Fruit fly (Drosophila melanogaster): Measurements from ENCODE around the gene BBS8.

BBS8 gene

dm6 chr2L:441927-442691, 19.4 kb downstream of the BBS8 start (continued):
- no peak for TF ChIP-seq Doc2 (GFP tag; IDR thresholded peaks at IDR 0.05)
- TF ChIP-seq tin (GFP tag; optimal IDR thresholded peaks at IDR 0.05), result peak; percentile 87
- TF ChIP-seq odd (GFP tag; optimal IDR thresholded peaks at IDR 0.05), result peak; percentile 56
- no peak for TF ChIP-seq Ravus (GFP tag; IDR thresholded peaks at IDR 0.05)
- peak; percentile 20 for TF ChIP-seq ftz-f1 (GFP tag; optimal IDR thresholded peaks at IDR 0.05)
- TF ChIP-seq CG2202 (tag; optimal IDR thresholded peaks at IDR 0.05), result peak; percentile 81
- TF ChIP-seq p53 (GFP tag; optimal IDR thresholded peaks at IDR 0.05), result peak; percentile 72
- no peak for TF ChIP-seq grn (GFP tag; optimal IDR thresholded peaks at IDR 0.05)
- peak; percentile 84 for TF ChIP-seq Oli (tag; optimal IDR thresholded peaks at IDR 0.05)
- TF ChIP-seq CG31441 (GFP tag; IDR thresholded peaks at IDR 0.05), result peak; percentile 87
- no peak; the same call in 1 of the 2 replicates for TF ChIP-seq Dip2 (GFP tag; IDR thresholded peaks at IDR 0.05)
- peak; percentile 58 for TF ChIP-seq CG3065 (GFP tag; optimal IDR thresholded peaks at IDR 0.05)
- peak; percentile 80 for TF ChIP-seq CG6813 (GFP tag; optimal IDR thresholded peaks at IDR 0.05)
- no peak for TF ChIP-seq PHDP (tag; optimal IDR thresholded peaks at IDR 0.05)
- peak; percentile 45; the same call in 1 of the 3 replicates for TF ChIP-seq CG2889 (GFP tag; IDR thresholded peaks at IDR 0.05)
- peak; percentile 79 for TF ChIP-seq D19A (tag; optimal IDR thresholded peaks at IDR 0.05)
- peak; percentile 91 for TF ChIP-seq CG10979 (tag; optimal IDR thresholded peaks at IDR 0.05)
- TF ChIP-seq CkIIα-i1 (GFP tag; IDR thresholded peaks at IDR 0.05), result no peak
- TF ChIP-seq CG15601 (tag; optimal IDR thresholded peaks at IDR 0.05), result peak; percentile 83
- no peak for TF ChIP-seq bbx (GFP tag; IDR thresholded peaks at IDR 0.05; ENCODE audit: partially characterized antibody)
- TF ChIP-seq ems (GFP tag; optimal IDR thresholded peaks at IDR 0.05), result peak; percentile 65
- peak; percentile 69 for TF ChIP-seq CG10543 (GFP tag; optimal IDR thresholded peaks at IDR 0.05)
- TF ChIP-seq CG8359 (GFP tag; optimal IDR thresholded peaks at IDR 0.05; ENCODE audit: borderline replicate concordance), result peak; percentile 56
- TF ChIP-seq B-H2 (GFP tag; optimal IDR thresholded peaks at IDR 0.05), result no peak
- peak; percentile 82 for TF ChIP-seq CG7839 (tag; optimal IDR thresholded peaks at IDR 0.05)
- TF ChIP-seq CG2678 (tag; optimal IDR thresholded peaks at IDR 0.05), result no peak
- peak; percentile 25 for TF ChIP-seq CG7987 (GFP tag; optimal IDR thresholded peaks at IDR 0.05)
- no peak for TF ChIP-seq CG7963 (GFP tag; IDR thresholded peaks at IDR 0.05; ENCODE audit: partially characterized antibody)
- TF ChIP-seq crc (GFP tag; optimal IDR thresholded peaks at IDR 0.05), result peak; percentile 57
- TF ChIP-seq sob (GFP tag; IDR thresholded peaks at IDR 0.05), result peak; percentile 56; the same call in 1 of the 2 replicates
- peak; percentile 17 for TF ChIP-seq CG9797 (GFP tag; optimal IDR thresholded peaks at IDR 0.05)
- peak; percentile 75 for TF ChIP-seq NfI (GFP tag; optimal IDR thresholded peaks at IDR 0.05)
- TF ChIP-seq Optix (GFP tag; IDR thresholded peaks at IDR 0.05), result peak; percentile 92
- peak; percentile 79 for TF ChIP-seq CG12942 (GFP tag; optimal IDR thresholded peaks at IDR 0.05)
- TF ChIP-seq CG6654 (GFP tag; optimal IDR thresholded peaks at IDR 0.05), result peak; percentile 42
- peak; percentile 79 for TF ChIP-seq dati (GFP tag; IDR thresholded peaks at IDR 0.05)
- no peak for TF ChIP-seq mirr (GFP tag; optimal IDR thresholded peaks at IDR 0.05)
- TF ChIP-seq btn (GFP tag; optimal IDR thresholded peaks at IDR 0.05), result peak; percentile 81
- TF ChIP-seq br (optimal IDR thresholded peaks at IDR 0.05), result no peak
- TF ChIP-seq Dref (GFP tag; IDR thresholded peaks at IDR 0.05), result 0 out of 2 replicates have a peak, but pooled peaks have one; percentile 23
- TF ChIP-seq maf-S (GFP tag; optimal IDR thresholded peaks at IDR 0.05), result peak; percentile 67
- TF ChIP-seq CG8924 (tag; optimal IDR thresholded peaks at IDR 0.05), result peak; percentile 84
- peak; percentile 87 for TF ChIP-seq CG12391 (tag; optimal IDR thresholded peaks at IDR 0.05)
- peak; percentile 91 for TF ChIP-seq CG17829 (tag; optimal IDR thresholded peaks at IDR 0.05)
- TF ChIP-seq ci (GFP tag; IDR thresholded peaks at IDR 0.05), result peak; percentile 96
- TF ChIP-seq sima (GFP tag; optimal IDR thresholded peaks at IDR 0.05), result no peak
- peak; percentile 12 for TF ChIP-seq Sry-δ (GFP tag; optimal IDR thresholded peaks at IDR 0.05)
- peak; percentile 65; the same call in 1 of the 2 replicates for TF ChIP-seq CG32532 (GFP tag; IDR thresholded peaks at IDR 0.05)
- TF ChIP-seq CG8281 (tag; optimal IDR thresholded peaks at IDR 0.05), result peak; percentile 47
